Worm (Caenorhabditis elegans): ENCODE measurements around the gene mrpl-50.

DNA sequence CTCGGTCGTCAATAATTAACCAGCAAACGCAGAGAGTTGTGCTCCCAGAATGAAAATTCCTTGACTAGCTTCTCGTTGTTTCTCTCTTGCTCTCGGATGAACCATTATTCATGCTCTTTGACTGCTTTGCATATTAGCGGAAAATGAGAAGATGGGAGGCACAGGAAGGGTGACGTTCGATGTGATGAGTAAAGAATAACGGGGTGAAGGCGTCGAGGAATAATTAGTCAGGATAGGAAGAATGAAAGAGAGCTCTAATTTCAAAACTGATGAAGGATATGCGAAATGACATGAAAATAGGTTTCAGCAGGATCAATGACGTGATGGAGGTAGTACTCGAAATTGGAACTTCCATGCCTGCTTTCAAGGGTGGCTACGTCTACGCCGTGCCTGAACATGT, 21.6 kb downstream of the mrpl-50 start:
- TF ChIP-seq lin-39 (tag; optimal IDR thresholded peaks at IDR 0.05) (no peak), mxl-2 (GFP tag; conservative IDR thresholded peaks at IDR 0.05) (no peak), ceh-82 (tag; optimal IDR thresholded peaks at IDR 0.05) (no peak), tag-97 (GFP tag; IDR thresholded peaks at IDR 0.05) (no peak), dmd-9 (GFP tag; IDR thresholded peaks at IDR 0.05) (no peak), ztf-11 (tag; optimal IDR thresholded peaks at IDR 0.05) (no peak)

Measured in whole organism, L4 larva.